Fruit fly (Drosophila melanogaster) whole organism, pupa: ENCODE results near the gene CG18547.

ENCODE experiments used
- CG10348 ChIP-seq: fragments of 200-800 bp; sonication (Bioruptor generic); IDR thresholded peaks from 2 replicates; pipeline ENCODE4 v1.3.6; 2022; ENCODE audit warnings: missing biosample characterization, missing genetic modification characterization
- CG12605 ChIP-seq: fragments of 200-800 bp; sonication (Bioruptor generic); IDR thresholded peaks from 2 replicates; pipeline ENCODE4 v1.3.6; 2022; ENCODE audit warnings: missing biosample characterization, missing genetic modification characterization
- CG13204 ChIP-seq: fragments of 200-800 bp; sonication (Bioruptor generic); optimal IDR thresholded peaks from 2 replicates; lab custom pipeline; 2018; ENCODE audit warnings: missing biosample characterization, mild to moderate bottlenecking, missing genetic modification characterization, moderate library complexity
- CG14655 ChIP-seq: fragments of 200-800 bp; sonication (Bioruptor generic); optimal IDR thresholded peaks from 3 replicates; lab custom pipeline; 2017; ENCODE audit warnings: mild to moderate bottlenecking, missing biosample characterization, missing genetic modification reagents, missing genetic modification characterization
- CG15710 ChIP-seq: fragments of 200-800 bp; sonication (Bioruptor generic); optimal IDR thresholded peaks from 2 replicates; lab custom pipeline; 2018; ENCODE audit warnings: missing biosample characterization, mild to moderate bottlenecking, missing genetic modification characterization, moderate library complexity
- CG17806 ChIP-seq: fragments of 200-800 bp; sonication (Bioruptor generic); optimal IDR thresholded peaks from 2 replicates; lab custom pipeline; 2018; ENCODE audit warnings: missing biosample characterization, mild to moderate bottlenecking, missing genetic modification characterization, moderate library complexity
- CG32121 ChIP-seq: fragments of 200-800 bp; sonication (Bioruptor generic); IDR thresholded peaks from 2 replicates; pipeline ENCODE4 v1.3.6; 2022; ENCODE audit warnings: missing biosample characterization, missing genetic modification characterization
- CG34367 ChIP-seq: fragments of 200-800 bp; sonication (Bioruptor generic); optimal IDR thresholded peaks from 2 replicates; lab custom pipeline; 2018; ENCODE audit warnings: missing biosample characterization, mild to moderate bottlenecking, missing genetic modification characterization
- CG4496 ChIP-seq: fragments of 200-800 bp; sonication (Bioruptor generic); IDR thresholded peaks from 3 replicates; pipeline ENCODE4 v1.3.6; 2022; ENCODE audit warnings: missing biosample characterization, missing genetic modification characterization
- CG8159 ChIP-seq: fragments of 200-800 bp; sonication (Bioruptor generic); optimal IDR thresholded peaks from 3 replicates; lab custom pipeline; 2018; ENCODE audit warnings: missing biosample characterization, mild to moderate bottlenecking, missing genetic modification characterization, moderate library complexity
- CG8301 ChIP-seq: fragments of 200-800 bp; sonication (Bioruptor generic); optimal IDR thresholded peaks from 2 replicates; lab custom pipeline; 2018; ENCODE audit warnings: missing biosample characterization, mild to moderate bottlenecking, missing genetic modification characterization
- CG9948 ChIP-seq: fragments of 200-800 bp; sonication (Bioruptor generic); optimal IDR thresholded peaks from 2 replicates; lab custom pipeline; 2018; ENCODE audit warnings: missing biosample characterization, mild to moderate bottlenecking, missing genetic modification characterization, moderate library complexity
- D1 ChIP-seq: fragments of 200-800 bp; sonication (Bioruptor generic); optimal IDR thresholded peaks from 2 replicates; lab custom pipeline; 2018; ENCODE audit warnings: missing biosample characterization, mild to moderate bottlenecking, missing genetic modification characterization, moderate library complexity
- EcR ChIP-seq: fragments of 200-800 bp; sonication (Bioruptor generic); optimal IDR thresholded peaks from 3 replicates; lab custom pipeline; 2019; ENCODE audit warnings: missing biosample characterization, missing genetic modification characterization, mild to moderate bottlenecking, moderate library complexity, missing genetic modification reagents
- Ets98B ChIP-seq: fragments of 200-800 bp; sonication (Bioruptor generic); IDR thresholded peaks from 2 replicates; pipeline ENCODE4 v1.3.6; 2022; ENCODE audit warnings: missing biosample characterization, missing genetic modification characterization
- Pif1A ChIP-seq: fragments of 200-800 bp; sonication (Bioruptor generic); optimal IDR thresholded peaks from 3 replicates; lab custom pipeline; 2016; ENCODE audit warnings: missing biosample characterization, missing genetic modification characterization
- Pif1B ChIP-seq: fragments of 200-800 bp; sonication (Bioruptor generic); optimal IDR thresholded peaks from 3 replicates; lab custom pipeline; 2016; ENCODE audit warnings: missing biosample characterization, missing genetic modification characterization
- Snoo ChIP-seq: fragments of 200-800 bp; sonication (Bioruptor generic); optimal IDR thresholded peaks from 3 replicates; lab custom pipeline; 2017; ENCODE audit warnings: missing biosample characterization, mild to moderate bottlenecking, missing genetic modification characterization, inconsistent platforms
- fd96Ca ChIP-seq: fragments of 200-800 bp; sonication (Bioruptor generic); IDR thresholded peaks from 3 replicates; pipeline ENCODE4 v1.3.6; 2022; ENCODE audit warnings: missing biosample characterization, missing genetic modification characterization
- gl ChIP-seq: fragments of 200-800 bp; sonication (Bioruptor generic); optimal IDR thresholded peaks from 2 replicates; lab custom pipeline; 2018; ENCODE audit warnings: missing biosample characterization, mild to moderate bottlenecking, missing genetic modification characterization
- rn ChIP-seq: fragments of 200-800 bp; sonication (Bioruptor generic); IDR thresholded peaks from 2 replicates; pipeline ENCODE4 v1.3.6; 2022; ENCODE audit warnings: missing biosample characterization, missing genetic modification characterization

The CG18547 gene

DNA sequence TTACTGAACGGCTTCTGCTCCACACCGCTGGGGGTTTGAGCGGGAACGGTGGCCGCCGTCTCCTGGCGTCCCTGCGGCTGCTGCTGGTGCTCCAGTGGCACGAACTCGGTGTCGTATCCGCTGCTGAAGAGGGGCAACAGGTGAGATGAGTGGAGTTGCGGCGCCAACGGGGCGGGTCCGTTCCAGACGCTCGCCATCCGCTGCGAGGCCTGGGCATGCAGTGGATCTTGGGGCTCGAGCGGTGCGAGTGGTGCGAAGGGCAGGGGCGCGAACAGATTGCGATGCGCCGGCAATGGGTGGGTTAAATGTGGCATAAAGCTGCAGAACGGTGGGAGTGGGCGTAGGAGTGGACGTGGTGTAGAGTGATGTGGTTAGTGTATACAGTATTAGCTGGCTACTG is 9.0 kb upstream of the CG18547 start:
- TF ChIP-seq gl (tag; lab: Kevin White, UChicago): no peak
- peak; percentile 87 for TF ChIP-seq CG13204 (GFP tag; lab: Kevin White, UChicago)

DNA sequence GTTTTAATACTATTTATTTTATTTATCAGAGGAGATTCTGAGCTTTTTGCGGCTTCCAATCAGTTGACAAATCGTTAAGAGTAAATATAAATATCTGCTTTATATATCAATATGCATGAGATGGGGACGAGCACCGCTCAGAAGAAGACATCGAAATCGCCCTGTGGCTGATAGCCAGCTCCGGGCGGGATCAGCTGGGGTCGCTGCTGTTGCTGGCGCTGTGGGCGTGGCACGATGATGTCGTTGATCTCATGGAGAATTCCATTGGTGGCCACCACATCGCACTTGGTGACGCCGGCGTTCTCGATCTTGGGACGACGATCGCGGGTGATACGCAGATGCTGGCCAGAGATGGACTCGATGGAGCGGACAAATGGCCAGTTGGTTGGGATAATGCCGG is 4.7 kb upstream of the CG18547 start:
- TF ChIP-seq EcR: peak; percentile 79
- no peak for TF ChIP-seq Pif1A

dm6 chr3R:11984441-11984840 is 4.3 kb upstream of the CG18547 start, which contains the start of gene CG3397:
Gene CG3397 (minus strand): TSS chr3R:11984541.
- TF ChIP-seq fd96Ca (GFP tag; lab: Robert Waterston, UW) (no peak), CG9948 (tag; lab: Kevin White, UChicago) (no peak), CG32121 (GFP tag; lab: Robert Waterston, UW) (no peak), CG8301 (tag; lab: Kevin White, UChicago) (no peak)

dm6 chr3R:11982547-11982946 is 2.4 kb upstream of the CG18547 start:
- TF ChIP-seq fd96Ca (GFP tag; lab: Robert Waterston, UW) (no peak), D1 (tag; lab: Kevin White, UChicago) (peak; percentile 11), EcR (no peak)

DNA sequence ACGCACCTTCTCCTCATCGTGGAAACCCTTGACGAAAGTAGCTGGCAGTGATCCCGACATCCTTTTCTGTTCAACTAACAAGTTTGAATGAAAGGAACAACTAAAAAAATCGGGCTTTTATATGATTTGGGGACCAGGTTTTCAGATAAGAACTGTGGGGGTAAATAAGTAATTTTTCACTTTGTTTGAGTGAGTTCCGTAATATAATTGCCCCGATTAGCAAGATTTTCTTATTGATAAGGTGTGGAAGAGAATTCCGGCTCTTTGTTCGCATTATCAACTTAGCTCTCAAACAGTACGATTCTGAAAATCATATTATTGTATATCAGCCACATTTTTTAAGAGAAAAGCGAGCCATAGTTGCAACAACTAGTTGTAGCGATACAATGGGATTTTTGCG is 1.8 kb upstream of the CG18547 start, which contains the start of gene CG12224:
TSS of gene CG12224 (minus strand) at position 101 of the 400 bp plus-strand sequence.
- no peak for TF ChIP-seq D1 (tag; lab: Kevin White, UChicago)
- TF ChIP-seq CG8301 (tag; lab: Kevin White, UChicago): no peak
- no peak for TF ChIP-seq CG8159 (tag; lab: Kevin White, UChicago)
- TF ChIP-seq CG10348: no peak
- no peak for TF ChIP-seq CG32121 (GFP tag; lab: Robert Waterston, UW)
- TF ChIP-seq CG13204 (GFP tag; lab: Kevin White, UChicago): no peak
- TF ChIP-seq fd96Ca (GFP tag; lab: Robert Waterston, UW): no peak
- no peak for TF ChIP-seq CG34367 (tag; lab: Kevin White, UChicago)
- TF ChIP-seq CG9948 (tag; lab: Kevin White, UChicago): no peak
- no peak for TF ChIP-seq Pif1B
- no peak for TF ChIP-seq CG14655 (GFP tag; lab: Kevin White, UChicago)
- no peak for TF ChIP-seq Ets98B (GFP tag; lab: Robert Waterston, UW)
- TF ChIP-seq CG12605 (GFP tag; lab: Robert Waterston, UW): no peak
- TF ChIP-seq rn (GFP tag; lab: Robert Waterston, UW): no peak

DNA sequence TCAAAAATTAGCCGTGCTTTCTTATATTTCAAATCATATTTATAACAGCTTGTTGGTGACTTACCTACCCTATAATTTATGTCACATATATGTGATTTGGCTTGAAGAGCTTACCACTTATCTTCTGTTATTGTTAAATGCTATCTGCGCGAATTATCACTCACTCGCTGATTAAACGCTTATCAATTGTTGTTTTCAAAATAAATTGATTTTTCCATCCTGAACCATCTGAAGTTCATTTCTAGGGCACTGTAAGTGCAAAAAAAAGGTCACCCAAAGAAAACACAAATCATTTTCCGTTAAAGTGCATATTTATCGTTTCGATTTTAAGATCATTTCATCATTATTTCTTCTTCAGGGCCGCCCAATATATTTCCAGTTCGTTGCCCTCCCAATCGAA is 1.9 kb downstream of the CG18547 start:
- TF ChIP-seq CG10348: no peak
- TF ChIP-seq rn (GFP tag; lab: Robert Waterston, UW): no peak
- no peak for TF ChIP-seq CG17806 (tag; lab: Kevin White, UChicago)
- TF ChIP-seq CG12605 (GFP tag; lab: Robert Waterston, UW): no peak
- no peak for TF ChIP-seq gl (tag; lab: Kevin White, UChicago)
- no peak for TF ChIP-seq CG8159 (tag; lab: Kevin White, UChicago)
- no peak for TF ChIP-seq CG32121 (GFP tag; lab: Robert Waterston, UW)

DNA sequence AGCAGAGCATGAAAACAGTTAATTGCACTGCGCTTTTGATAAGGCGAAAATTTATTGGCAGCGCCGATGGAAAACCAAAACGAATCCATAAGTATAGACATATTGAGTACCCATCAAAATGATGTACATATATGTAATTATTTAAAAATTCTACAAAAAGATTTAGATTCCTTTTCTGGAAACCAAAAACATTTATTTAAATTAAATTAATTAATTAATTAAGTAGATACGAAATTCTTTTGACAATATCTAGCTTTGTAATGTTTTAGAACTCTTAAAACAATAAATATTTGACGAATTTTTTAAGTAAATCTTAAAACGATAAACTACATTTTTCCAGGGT is 2.9 kb downstream of the CG18547 start:
- TF ChIP-seq CG15710 (tag; lab: Kevin White, UChicago) (no peak), D1 (tag; lab: Kevin White, UChicago) (peak; percentile 18), rn (GFP tag; lab: Robert Waterston, UW) (no peak), EcR (no peak), CG8301 (tag; lab: Kevin White, UChicago) (peak; percentile 21), Ets98B (GFP tag; lab: Robert Waterston, UW) (no peak), CG4496 (GFP tag; lab: Robert Waterston, UW) (no peak), CG34367 (tag; lab: Kevin White, UChicago) (no peak), CG13204 (GFP tag; lab: Kevin White, UChicago) (no peak), Snoo (tag; lab: Kevin White, UChicago) (no peak), Pif1B (no peak), CG17806 (tag; lab: Kevin White, UChicago) (peak; percentile 7), fd96Ca (GFP tag; lab: Robert Waterston, UW) (no peak), CG32121 (GFP tag; lab: Robert Waterston, UW) (no peak), CG12605 (GFP tag; lab: Robert Waterston, UW) (0 out of 2 replicates have a peak, but pooled peaks have one; percentile 31), CG8159 (tag; lab: Kevin White, UChicago) (peak; percentile 31), gl (tag; lab: Kevin White, UChicago) (no peak), Pif1A (no peak), CG9948 (tag; lab: Kevin White, UChicago) (peak; percentile 28), CG14655 (GFP tag; lab: Kevin White, UChicago) (peak; percentile 41), CG10348 (no peak)
